Fruit fly (Drosophila melanogaster) whole organism, embryonic: ENCODE data around the gene Alh.

ENCODE experiments used
- Asciz ChIP-seq: fragments of 200-800 bp; sonication (Bioruptor generic); optimal IDR thresholded peaks from 2 replicates; lab custom pipeline; 2017; ENCODE audit warnings: missing biosample characterization, mild to moderate bottlenecking, missing genetic modification characterization, missing genetic modification reagents
- CG11456 ChIP-seq: fragments of 200-800 bp; sonication (Bioruptor generic); IDR thresholded peaks from 3 replicates; pipeline ENCODE4 v1.3.6; 2022; ENCODE audit warnings: missing biosample characterization, missing genetic modification characterization
- CG11560 ChIP-seq: fragments of 200-800 bp; sonication (Bioruptor generic); IDR thresholded peaks from 3 replicates; pipeline ENCODE4 v1.3.6; 2022; ENCODE audit warnings: missing biosample characterization, missing genetic modification characterization
- CG12769 ChIP-seq: fragments of 200-800 bp; sonication (Bioruptor generic); optimal IDR thresholded peaks from 2 replicates; lab custom pipeline; 2019; ENCODE audit warnings: missing biosample characterization, mild to moderate bottlenecking, missing genetic modification characterization, moderate library complexity
- CG13624 ChIP-seq: fragments of 200-800 bp; sonication (Bioruptor generic); optimal IDR thresholded peaks from 2 replicates; lab custom pipeline; 2016; ENCODE audit warnings: missing biosample characterization, missing genetic modification characterization
- CG13775 ChIP-seq: fragments of 200-800 bp; sonication (Bioruptor generic); optimal IDR thresholded peaks from 3 replicates; lab custom pipeline; 2017; ENCODE audit warnings: missing biosample characterization, mild to moderate bottlenecking, missing genetic modification characterization
- CG14710 ChIP-seq: fragments of 200-800 bp; sonication (Bioruptor generic); optimal IDR thresholded peaks from 3 replicates; lab custom pipeline; 2019; ENCODE audit warnings: missing biosample characterization, mild to moderate bottlenecking, missing genetic modification characterization, moderate library complexity
- CG17361 ChIP-seq: fragments of 200-800 bp; sonication (Bioruptor generic); IDR thresholded peaks from 3 replicates; pipeline ENCODE4 v1.3.6; 2022; ENCODE audit warnings: missing biosample characterization, missing genetic modification characterization
- CG2199 ChIP-seq: fragments of 200-800 bp; sonication (Bioruptor generic); IDR thresholded peaks from 3 replicates; pipeline ENCODE4 v1.3.6; 2022; ENCODE audit warnings: missing biosample characterization, missing genetic modification characterization
- CG32532 ChIP-seq: fragments of 200-800 bp; sonication (Bioruptor generic); IDR thresholded peaks from 2 replicates; pipeline ENCODE4 v1.3.6; 2022; ENCODE audit warnings: missing biosample characterization, missing genetic modification characterization
- CG4360 ChIP-seq: fragments of 200-800 bp; sonication (Bioruptor generic); IDR thresholded peaks from 2 replicates; pipeline ENCODE4 v1.3.6; 2022; ENCODE audit warnings: missing biosample characterization, missing genetic modification characterization
- CG4730 ChIP-seq: fragments of 200-800 bp; sonication (Bioruptor generic); IDR thresholded peaks from 2 replicates; pipeline ENCODE4 v1.3.6; 2022; ENCODE audit warnings: missing biosample characterization, missing genetic modification characterization
- CG4820 ChIP-seq: fragments of 200-800 bp; sonication (Bioruptor generic); optimal IDR thresholded peaks from 3 replicates; lab custom pipeline; 2016; ENCODE audit warnings: missing biosample characterization, missing genetic modification characterization
- CG6254 ChIP-seq: fragments of 200-800 bp; sonication (Bioruptor generic); optimal IDR thresholded peaks from 3 replicates; lab custom pipeline; 2017; ENCODE audit warnings: mild to moderate bottlenecking, missing biosample characterization, missing genetic modification reagents, missing genetic modification characterization
- CG6765 ChIP-seq: fragments of 200-800 bp; sonication (Bioruptor generic); optimal IDR thresholded peaks from 3 replicates; lab custom pipeline; 2017; ENCODE audit warnings: missing biosample characterization, mild to moderate bottlenecking, missing genetic modification characterization
- CG6854 ChIP-seq: fragments of 200-800 bp; sonication (Bioruptor generic); optimal IDR thresholded peaks from 3 replicates; lab custom pipeline; 2017; ENCODE audit warnings: missing biosample characterization, mild to moderate bottlenecking, missing genetic modification characterization
- CG8089 ChIP-seq: fragments of 200-800 bp; sonication (Bioruptor generic); optimal IDR thresholded peaks from 3 replicates; lab custom pipeline; 2016; ENCODE audit warnings: missing biosample characterization, missing genetic modification characterization
- CG8290 ChIP-seq, 3 experiments: fragments of 200-800 bp; sonication (Bioruptor generic); optimal IDR thresholded peaks; 2 replicates each; lab custom pipeline; 2016 to 2019; ENCODE audit warnings: missing biosample characterization in 3 of 3, missing genetic modification characterization in 3 of 3, mild to moderate bottlenecking in 2 of 3, moderate library complexity in 1 of 3
- Deaf1 ChIP-seq: fragments of 200-800 bp; optimal IDR thresholded peaks from 3 replicates; lab custom pipeline; 2019; ENCODE audit warnings: missing biosample characterization, mild to moderate bottlenecking, missing genetic modification characterization, moderate library complexity
- Dll ChIP-seq: fragments of 200-800 bp; sonication (Bioruptor generic); IDR thresholded peaks from 4 replicates; pipeline ENCODE4 v1.3.6; 2022; ENCODE audit warnings: missing biosample characterization, missing genetic modification characterization; ENCODE audit not compliant: partially characterized antibody
- Elba2 ChIP-seq: fragments of 200-800 bp; sonication (Bioruptor generic); optimal IDR thresholded peaks from 3 replicates; lab custom pipeline; 2016; ENCODE audit warnings: missing biosample characterization, missing genetic modification characterization
- HHEX ChIP-seq: fragments of 200-800 bp; sonication (Bioruptor generic); optimal IDR thresholded peaks from 3 replicates; lab custom pipeline; 2017; ENCODE audit warnings: missing biosample characterization, mild to moderate bottlenecking, missing genetic modification characterization, missing genetic modification reagents
- HmgD ChIP-seq: fragments of 200-800 bp; sonication (Bioruptor generic); optimal IDR thresholded peaks from 3 replicates; lab custom pipeline; 2016; ENCODE audit warnings: missing biosample characterization, missing genetic modification characterization
- Lim3 ChIP-seq: fragments of 200-800 bp; sonication (Bioruptor generic); IDR thresholded peaks from 2 replicates; pipeline ENCODE4 v1.3.6; 2022; ENCODE audit warnings: missing biosample characterization, missing genetic modification characterization
- Usf ChIP-seq: fragments of 200-800 bp; sonication (Bioruptor generic); optimal IDR thresholded peaks from 2 replicates; lab custom pipeline; 2017; ENCODE audit warnings: missing genotype, missing biosample characterization, missing genetic modification characterization
- ac ChIP-seq: fragments of 200-800 bp; sonication (Bioruptor generic); optimal IDR thresholded peaks from 3 replicates; lab custom pipeline; 2017; ENCODE audit warnings: missing biosample characterization, mild to moderate bottlenecking, missing genetic modification characterization
- chn ChIP-seq: fragments of 200-800 bp; sonication (Bioruptor generic); optimal IDR thresholded peaks from 2 replicates; lab custom pipeline; 2016; ENCODE audit warnings: missing biosample characterization, missing genetic modification characterization
- fd64A ChIP-seq: fragments of 200-800 bp; sonication (Bioruptor generic); optimal IDR thresholded peaks from 3 replicates; lab custom pipeline; 2018; ENCODE audit warnings: missing biosample characterization, mild to moderate bottlenecking, missing genetic modification characterization
- fd96Cb ChIP-seq: fragments of 200-800 bp; sonication (Bioruptor generic); optimal IDR thresholded peaks from 2 replicates; lab custom pipeline; 2018; ENCODE audit warnings: missing biosample characterization, mild to moderate bottlenecking, missing genetic modification characterization, moderate library complexity
- lola ChIP-seq, 3 experiments: fragments of >200 bp in 2 of 3; fragments of 200-800 bp in 1 of 3; sonication (Bioruptor generic) in 1 of 3; optimal IDR thresholded peaks; 2 replicates each; lab custom pipeline; 2017 to 2019; ENCODE audit warnings: missing biosample characterization in 3 of 3, missing genetic modification characterization in 3 of 3, mild to moderate bottlenecking in 1 of 3, moderate library complexity in 1 of 3
- pita ChIP-seq: fragments of 200-800 bp; sonication (Bioruptor generic); optimal IDR thresholded peaks from 2 replicates; lab custom pipeline; 2017; ENCODE audit warnings: missing biosample characterization, mild to moderate bottlenecking, missing genetic modification characterization
- pros ChIP-seq: fragments of 200-800 bp; sonication (Bioruptor generic); optimal IDR thresholded peaks from 3 replicates; lab custom pipeline; 2019; ENCODE audit warnings: missing biosample characterization, mild to moderate bottlenecking, missing genetic modification characterization, moderate library complexity
- row ChIP-seq: fragments of 200-800 bp; sonication (Bioruptor generic); IDR thresholded peaks from 3 replicates; pipeline ENCODE4 v1.3.6; 2022; ENCODE audit warnings: missing biosample characterization, missing genetic modification characterization
- scrt ChIP-seq: fragments of 200-800 bp; sonication (Bioruptor generic); optimal IDR thresholded peaks from 2 replicates; lab custom pipeline; 2018; ENCODE audit warnings: missing biosample characterization, mild to moderate bottlenecking, missing genetic modification characterization, moderate library complexity
- sd ChIP-seq: fragments of 200-800 bp; sonication (Bioruptor generic); optimal IDR thresholded peaks from 3 replicates; lab custom pipeline; 2018; ENCODE audit warnings: missing biosample characterization, mild to moderate bottlenecking, missing genetic modification characterization, moderate library complexity
- sens ChIP-seq: fragments of 200-800 bp; sonication (Bioruptor generic); peaks from one replicate; lab custom pipeline; 2016; ENCODE audit warnings: missing biosample characterization, missing genetic modification characterization
- sens-2 ChIP-seq: fragments of 200-800 bp; sonication (Bioruptor generic); IDR thresholded peaks from 2 replicates; pipeline ENCODE4 v1.3.6; 2022; ENCODE audit warnings: missing biosample characterization, missing genetic modification characterization
- shn ChIP-seq: fragments of 200-800 bp; sonication (Bioruptor generic); optimal IDR thresholded peaks from 3 replicates; lab custom pipeline; 2016; ENCODE audit warnings: missing biosample characterization, missing genetic modification characterization
- sima ChIP-seq: fragments of 200-800 bp; sonication (Bioruptor generic); optimal IDR thresholded peaks from 2 replicates; lab custom pipeline; 2016; ENCODE audit warnings: missing biosample characterization, missing genetic modification characterization
- sna ChIP-seq: fragments of 200-800 bp; sonication (Bioruptor generic); IDR thresholded peaks from 2 replicates; pipeline ENCODE4 v1.3.6; 2022; ENCODE audit warnings: missing biosample characterization, missing genetic modification characterization; ENCODE audit not compliant: partially characterized antibody
- sqz ChIP-seq: fragments of 200-800 bp; sonication (Bioruptor generic); optimal IDR thresholded peaks from 3 replicates; lab custom pipeline; 2018; ENCODE audit warnings: missing biosample characterization, mild to moderate bottlenecking, missing genetic modification characterization
- trh ChIP-seq: fragments of 200-800 bp; sonication (Bioruptor generic); optimal IDR thresholded peaks from 2 replicates; lab custom pipeline; 2016; ENCODE audit warnings: missing biosample characterization, missing genetic modification characterization
- wdn ChIP-seq: fragments of 200-800 bp; sonication (Bioruptor generic); IDR thresholded peaks from 2 replicates; pipeline ENCODE4 v1.3.6; 2022; ENCODE audit warnings: missing biosample characterization, missing genetic modification characterization
- wek ChIP-seq: fragments of 200-800 bp; sonication (Bioruptor generic); optimal IDR thresholded peaks from 3 replicates; lab custom pipeline; 2018; ENCODE audit warnings: missing biosample characterization, mild to moderate bottlenecking, missing genetic modification characterization, moderate library complexity
- wor ChIP-seq: fragments of 200-800 bp; sonication (Bioruptor generic); IDR thresholded peaks from 2 replicates; pipeline ENCODE4 v1.3.6; 2022; ENCODE audit warnings: missing biosample characterization, missing genetic modification characterization
- z ChIP-seq: fragments of 200-800 bp; sonication (Bioruptor generic); IDR thresholded peaks from 3 replicates; pipeline ENCODE4 v1.3.6; 2022; ENCODE audit warnings: missing biosample characterization, missing genetic modification characterization
- zfh1 ChIP-seq: fragments of 200-800 bp; sonication (Bioruptor generic); IDR thresholded peaks from 3 replicates; pipeline ENCODE4 v1.3.6; 2022; ENCODE audit warnings: missing biosample characterization, missing genetic modification characterization

Gene Alh

dm6 chr3R:7104308-7104707 lies 19.7 kb downstream of the Alh start:
- TF ChIP-seq CG6254 (GFP tag; lab: Kevin White, UChicago) (no peak), pros (peak; percentile 75), CG2199 (0 out of 3 replicates have a peak, but pooled peaks have one; percentile 16), sqz (GFP tag; lab: Kevin White, UChicago) (peak; percentile 29), sens (peak; percentile 70), zfh1 (0 out of 3 replicates have a peak, but pooled peaks have one; percentile 21), sd (tag; lab: Kevin White, UChicago) (peak; percentile 7), HHEX (GFP tag; lab: Kevin White, UChicago) (no peak), fd64A (no peak), row (GFP tag; lab: Robert Waterston, UW) (no peak), sima (GFP tag; lab: Kevin White, UChicago) (no peak)

dm6 chr3R:7102853-7103833 lies 20.8 kb downstream of the Alh start:
- TF ChIP-seq CG11560 (tag; lab: Robert Waterston, UW) (no peak), CG32532 (GFP tag; lab: Robert Waterston, UW) (0 out of 2 replicates have a peak, but pooled peaks have one; percentile 21), CG11456 (GFP tag; lab: Robert Waterston, UW) (no peak), CG14710 (tag; lab: Kevin White, UChicago) (no peak), CG17361 (GFP tag; lab: Robert Waterston, UW) (no peak), lola (GFP tag; optimal IDR thresholded peaks at IDR 0.05; lab: Kevin White, UChicago) (no peak), wek (peak; percentile 5), CG13775 (GFP tag; lab: Kevin White, UChicago) (no peak), HmgD (GFP tag; lab: Kevin White, UChicago) (no peak), CG12769 (tag; lab: Kevin White, UChicago) (no peak), CG13624 (GFP tag; lab: Kevin White, UChicago) (no peak), CG8089 (GFP tag; lab: Kevin White, UChicago) (no peak), wdn (GFP tag; lab: Robert Waterston, UW) (no peak), Lim3 (no peak), wor (GFP tag; lab: Robert Waterston, UW) (no peak), pita (GFP tag; lab: Kevin White, UChicago) (no peak), CG4360 (peak; percentile 91), CG6254 (GFP tag; lab: Kevin White, UChicago) (peak; percentile 4), ac (no peak), CG4730 (GFP tag; lab: Robert Waterston, UW) (no peak), Usf (GFP tag; lab: Kevin White, UChicago) (no peak), CG8290 (GFP tag; optimal IDR thresholded peaks at IDR 0.05; lab: Kevin White, UChicago) (no peak), CG8290 (tag; optimal IDR thresholded peaks at IDR 0.05; lab: Kevin White, UChicago) (peak in 1 of 2 experiments; percentile 31), Elba2 (GFP tag; lab: Kevin White, UChicago) (peak; percentile 98), Dll (peak; percentile 41; the same call in 2 of the 4 replicates), CG6854 (GFP tag; lab: Kevin White, UChicago) (peak; percentile 42), chn (GFP tag; lab: Kevin White, UChicago) (no peak), scrt (GFP tag; lab: Kevin White, UChicago) (peak; percentile 51), trh (no peak), Deaf1 (tag; lab: Kevin White, UChicago) (no peak), CG4820 (GFP tag; lab: Kevin White, UChicago) (no peak), z (GFP tag; lab: Robert Waterston, UW) (peak; percentile 78), fd96Cb (no peak), sens-2 (GFP tag; lab: Robert Waterston, UW) (peak; percentile 60), CG6765 (GFP tag; lab: Kevin White, UChicago) (no peak), Asciz (GFP tag; lab: Kevin White, UChicago) (peak; percentile 7), shn (GFP tag; lab: Kevin White, UChicago) (no peak), sna (GFP tag; lab: Robert Waterston, UW) (no peak)
